Fruit fly (Drosophila melanogaster) whole organism: ENCODE data around the gene CG31195.

Experiments
- CG8478 ChIP-seq: fragments of >200 bp; optimal IDR thresholded peaks from 2 replicates; lab custom pipeline; 2018; ENCODE audit warnings: inconsistent platforms
- Dll ChIP-seq: fragments of >200 bp; optimal IDR thresholded peaks from 2 replicates; lab custom pipeline; 2017
- EcR ChIP-seq, 2 experiments: fragments of >200 bp; optimal IDR thresholded peaks; 2 replicates each; lab custom pipeline; 2017; ENCODE audit warnings: missing biosample characterization in 2 of 2, missing genetic modification characterization in 2 of 2, missing genetic modification reagents in 2 of 2
- pan ChIP-seq: fragments of >200 bp; optimal IDR thresholded peaks from 2 replicates; lab custom pipeline; 2017
- psq ChIP-seq: fragments of >200 bp; optimal IDR thresholded peaks from 2 replicates; lab custom pipeline; 2017
- usp ChIP-seq: fragments of >200 bp; optimal IDR thresholded peaks from 2 replicates; lab custom pipeline; 2017; ENCODE audit warnings: missing biosample characterization, missing genetic modification characterization, mixed read lengths

Gene CG31195

DNA sequence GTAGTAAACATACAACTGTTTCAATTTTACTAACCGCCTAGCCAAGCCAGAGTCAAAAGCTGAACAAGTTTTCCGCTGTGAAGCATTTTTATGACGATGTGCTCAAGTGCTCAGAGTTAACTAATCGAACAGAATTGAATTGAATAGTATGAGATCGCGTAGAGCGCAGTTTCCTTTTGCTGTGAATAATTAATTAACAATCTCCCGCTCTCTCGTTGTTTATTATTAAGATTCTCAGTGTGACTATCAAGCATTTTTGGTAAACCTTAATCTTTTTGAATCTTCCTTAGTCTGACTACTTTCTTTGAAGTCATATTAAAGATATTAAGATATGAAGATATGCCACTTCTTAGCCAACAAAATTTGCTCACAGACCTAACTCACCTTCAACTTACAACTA is 16.9 kb downstream of the CG31195 start, which contains the start of gene CG31200:
Gene CG31200 (minus strand): TSS at position 101 of the 400 bp plus-strand sequence.
- no peak for TF ChIP-seq EcR (GFP tag; optimal IDR thresholded peaks at IDR 0.05; lab: Kevin White, UChicago)
- TF ChIP-seq Dll (lab: Kevin White, UChicago) = no peak
- TF ChIP-seq usp (GFP tag; lab: Kevin White, UChicago) = no peak
- no peak for TF ChIP-seq pan
- TF ChIP-seq CG8478 (lab: Kevin White, UChicago) = no peak
- TF ChIP-seq psq (lab: Kevin White, UChicago) = no peak

DNA sequence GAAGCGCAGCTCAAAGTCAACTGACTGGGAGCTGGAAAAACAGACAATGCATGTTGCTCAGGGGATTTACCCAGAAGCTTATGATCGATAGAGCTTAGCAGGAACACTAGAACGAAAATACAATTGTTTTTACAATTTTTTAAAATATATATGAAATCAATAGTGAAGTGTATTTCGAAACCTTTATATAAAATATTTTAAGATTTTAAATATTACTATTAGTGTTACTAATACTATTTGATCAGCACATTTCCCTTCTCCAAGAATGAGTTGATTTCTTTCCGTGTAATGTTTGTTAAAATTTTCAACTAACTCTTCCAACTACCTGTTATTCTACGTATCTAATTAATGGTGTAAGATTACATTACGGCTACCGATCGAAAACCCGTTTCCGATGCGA is 18.4 kb downstream of the CG31195 start, which contains the start of gene CG31199:
Gene CG31199 (minus strand): TSS at position 101 of the 400 bp plus-strand sequence.
- no peak for TF ChIP-seq pan
- no peak for TF ChIP-seq Dll (lab: Kevin White, UChicago)
- no peak for TF ChIP-seq CG8478 (lab: Kevin White, UChicago)
- no peak for TF ChIP-seq EcR (GFP tag; optimal IDR thresholded peaks at IDR 0.05; lab: Kevin White, UChicago)
- no peak for TF ChIP-seq usp (GFP tag; lab: Kevin White, UChicago)
- TF ChIP-seq psq (lab: Kevin White, UChicago) = no peak

DNA sequence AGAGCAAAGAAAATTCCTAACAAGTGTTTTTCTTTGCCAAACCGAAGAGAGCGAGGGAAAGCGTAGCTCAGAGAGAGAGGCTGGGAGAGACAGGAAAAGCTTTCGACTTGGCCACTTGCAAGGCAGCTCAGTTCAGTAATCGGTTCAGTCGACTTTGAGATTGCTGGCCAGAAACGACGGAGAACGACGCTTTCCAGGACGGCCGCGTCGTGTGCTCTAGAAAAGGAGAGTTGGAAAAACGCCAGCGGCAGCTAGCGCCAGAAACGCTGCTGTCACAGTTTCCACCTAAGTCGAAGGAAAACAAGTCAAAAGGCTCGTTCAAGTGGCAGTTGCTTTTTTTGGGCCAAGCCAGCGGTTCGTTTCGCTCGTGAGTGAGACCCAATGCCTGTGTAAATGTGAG is 22.2 kb downstream of the CG31195 start, which contains the start of gene CG42322:
Gene CG42322 (plus strand): TSS at position 138 of the 400 bp plus-strand sequence.
- no peak for TF ChIP-seq Dll (lab: Kevin White, UChicago)
- no peak for TF ChIP-seq psq (lab: Kevin White, UChicago)
- TF ChIP-seq pan = no peak
- no peak for TF ChIP-seq usp (GFP tag; lab: Kevin White, UChicago)
- TF ChIP-seq EcR (GFP tag; optimal IDR thresholded peaks at IDR 0.05; lab: Kevin White, UChicago) = no peak
- no peak for TF ChIP-seq CG8478 (lab: Kevin White, UChicago)

DNA sequence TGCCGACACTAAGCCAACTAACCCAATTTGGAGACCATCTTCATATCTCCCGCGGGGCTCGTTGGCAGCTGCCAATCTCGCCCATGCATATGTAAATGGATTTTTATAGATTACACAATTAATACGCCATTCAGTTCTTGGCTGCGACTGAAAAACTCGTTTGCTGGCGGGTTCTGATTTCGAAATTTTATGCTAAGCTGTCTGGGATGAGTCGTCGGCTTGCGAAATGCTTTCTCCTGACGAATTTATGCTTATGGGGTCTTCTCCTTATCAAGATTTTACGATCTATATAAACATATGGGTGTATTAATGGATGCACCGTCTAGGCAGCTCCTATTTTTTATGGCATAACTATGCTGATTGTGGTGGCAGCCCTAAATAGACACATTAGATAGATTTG is 23.2 kb downstream of the CG31195 start, which contains the start of gene CG17267:
Gene CG17267 (minus strand): TSS at position 101 of the 400 bp plus-strand sequence.
- TF ChIP-seq Dll (lab: Kevin White, UChicago) (no peak), psq (lab: Kevin White, UChicago) (no peak)

DNA sequence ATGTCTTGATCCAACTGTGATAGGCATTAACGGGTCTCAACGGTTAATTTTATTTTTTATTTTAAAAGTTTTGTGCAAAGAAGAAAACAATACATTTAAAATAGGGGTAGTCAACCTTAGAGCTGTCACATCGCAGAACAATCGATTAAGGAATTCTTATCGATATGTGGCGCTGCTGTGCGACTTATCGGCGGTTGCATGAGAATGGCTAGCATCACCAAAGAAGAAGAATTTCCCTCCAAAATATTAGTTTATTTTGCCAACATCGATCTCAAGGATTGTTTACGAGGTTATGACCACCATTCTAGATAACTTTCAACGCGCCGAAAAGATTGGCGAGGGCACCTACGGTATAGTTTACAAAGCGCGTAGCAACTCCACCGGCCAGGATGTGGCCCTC is 26.8 kb downstream of the CG31195 start, which contains the start of gene Cdk2:
Gene Cdk2 (plus strand): TSS at position 219 of the 400 bp plus-strand sequence.
- TF ChIP-seq CG8478 (lab: Kevin White, UChicago) (no peak), pan (no peak), EcR (GFP tag; optimal IDR thresholded peaks at IDR 0.05; lab: Kevin White, UChicago) (no peak), usp (GFP tag; lab: Kevin White, UChicago) (no peak), psq (lab: Kevin White, UChicago) (no peak), Dll (lab: Kevin White, UChicago) (no peak)

DNA sequence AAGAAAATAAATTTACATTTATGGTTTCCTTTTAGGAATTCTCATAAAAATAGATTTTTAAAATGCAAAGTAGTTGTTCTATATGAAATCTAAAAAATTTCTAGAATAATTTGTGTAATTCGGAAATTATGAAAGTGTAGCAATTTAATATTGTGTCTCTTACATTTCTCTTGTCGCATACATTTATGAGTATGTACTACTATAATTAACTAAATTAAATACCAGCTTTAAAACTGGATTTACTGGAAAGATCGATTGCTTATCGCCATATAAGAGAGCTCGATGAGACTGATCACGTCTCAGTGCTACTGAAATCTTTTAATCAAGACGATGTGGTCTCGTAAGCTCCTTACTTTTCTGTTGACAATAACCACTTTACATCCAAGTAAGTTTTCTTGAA is 30.8 kb downstream of the CG31195 start, which contains the start of gene CG31205:
Gene CG31205 (plus strand): TSS at position 301 of the 400 bp plus-strand sequence.
- TF ChIP-seq Dll (lab: Kevin White, UChicago) = no peak
- TF ChIP-seq EcR (GFP tag; optimal IDR thresholded peaks at IDR 0.05; lab: Kevin White, UChicago) = no peak
- TF ChIP-seq psq (lab: Kevin White, UChicago) = no peak
- TF ChIP-seq pan = no peak
- TF ChIP-seq usp (GFP tag; lab: Kevin White, UChicago) = no peak
- no peak for TF ChIP-seq CG8478 (lab: Kevin White, UChicago)

DNA sequence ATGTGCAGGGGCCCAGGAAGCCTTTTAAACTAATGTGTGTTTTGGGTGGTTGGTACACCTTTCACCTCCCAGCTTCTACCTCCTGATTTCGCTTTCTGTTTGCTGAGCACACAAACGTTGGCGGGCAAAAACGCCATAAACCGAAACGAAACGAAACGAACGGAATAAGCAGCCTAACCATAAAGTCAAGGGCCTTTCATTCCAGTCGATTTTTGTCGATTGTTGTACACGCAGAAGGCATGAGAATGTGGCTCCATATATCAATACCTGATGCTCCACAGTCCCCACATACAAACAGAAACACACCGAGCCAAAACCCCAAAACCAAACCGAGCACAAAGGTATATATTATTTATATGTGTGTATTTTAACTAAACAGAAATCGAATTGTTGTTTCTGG is 38.7 kb downstream of the CG31195 start:
- TF ChIP-seq psq (lab: Kevin White, UChicago) (no peak), CG8478 (lab: Kevin White, UChicago) (no peak), EcR (GFP tag; optimal IDR thresholded peaks at IDR 0.05; lab: Kevin White, UChicago) (no peak), Dll (lab: Kevin White, UChicago) (no peak), usp (GFP tag; lab: Kevin White, UChicago) (no peak), pan (no peak)

DNA sequence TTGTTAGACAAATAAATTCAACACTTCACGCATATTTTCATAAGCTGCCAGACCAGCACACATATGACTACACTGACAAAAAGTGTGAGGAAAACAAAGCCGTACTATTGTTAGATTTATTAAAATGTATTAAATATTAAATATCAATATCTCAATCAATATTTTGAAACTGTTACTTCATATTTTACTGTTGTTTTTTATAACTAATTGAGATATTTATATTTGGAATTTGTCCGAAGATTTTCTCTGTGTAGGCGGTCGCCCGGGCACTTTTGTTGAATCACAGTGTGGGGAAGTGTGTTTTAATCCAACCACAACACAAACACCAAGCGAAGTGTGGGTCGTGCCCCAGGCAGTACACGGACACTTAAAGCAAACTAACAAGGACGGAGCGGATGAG is 42.9 kb downstream of the CG31195 start:
- no peak for TF ChIP-seq Dll (lab: Kevin White, UChicago)

DNA sequence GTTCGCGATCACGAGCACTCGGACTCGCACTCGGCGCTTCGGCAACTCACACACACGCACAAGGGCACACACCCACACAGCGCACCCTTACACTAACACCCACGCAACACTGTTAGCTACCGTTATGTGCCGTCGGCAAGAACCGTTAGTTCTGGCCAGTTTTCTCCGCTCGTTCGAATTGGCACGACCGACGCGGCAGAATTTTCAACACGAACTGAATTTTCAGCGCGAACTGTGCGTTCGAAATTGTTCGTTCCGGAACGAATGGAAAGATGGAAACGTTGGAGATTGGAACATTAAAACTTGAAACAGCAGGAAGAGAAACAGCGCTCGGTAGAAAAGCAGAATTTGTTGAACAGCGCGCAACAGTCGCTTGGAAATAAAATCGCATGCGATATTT is 47.8 kb downstream of the CG31195 start, which contains the start of gene Oamb:
Gene Oamb (minus strand): TSS at position 218 of the 400 bp plus-strand sequence.
- no peak for TF ChIP-seq EcR (GFP tag; optimal IDR thresholded peaks at IDR 0.05; lab: Kevin White, UChicago)
- TF ChIP-seq psq (lab: Kevin White, UChicago) = no peak
- TF ChIP-seq Dll (lab: Kevin White, UChicago) = no peak
- no peak for TF ChIP-seq CG8478 (lab: Kevin White, UChicago)
- no peak for TF ChIP-seq usp (GFP tag; lab: Kevin White, UChicago)
- no peak for TF ChIP-seq pan
